Worm (Caenorhabditis elegans): ENCODE data around the gene cnx-1.

Gene cnx-1

DNA sequence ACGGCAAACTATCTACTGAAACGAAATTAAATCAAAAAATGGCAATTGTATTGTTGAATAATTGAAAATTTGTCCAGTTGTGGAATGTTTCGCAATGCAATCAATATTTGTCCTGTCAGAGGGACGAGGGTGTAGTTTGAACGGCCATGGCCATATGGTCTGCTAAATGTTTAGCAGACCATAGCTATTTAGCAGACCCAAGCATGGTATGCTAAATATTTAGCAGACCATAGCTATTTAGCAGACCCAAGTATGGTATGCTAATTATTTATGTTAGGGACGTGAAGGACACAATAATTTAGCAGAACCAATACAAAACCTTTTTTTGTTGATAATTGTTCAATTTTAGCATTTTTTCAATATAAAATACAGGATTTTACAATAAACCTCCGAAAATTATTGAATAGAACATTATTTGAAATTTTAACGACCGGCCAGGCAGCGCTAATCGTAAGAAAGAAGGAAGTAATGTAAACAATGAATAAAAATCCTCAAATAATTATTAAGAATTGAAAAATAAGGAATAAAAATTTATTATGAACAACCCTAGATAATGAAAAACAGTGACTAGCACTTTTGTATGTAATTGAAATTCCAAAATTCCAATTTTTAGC lies 11.8 kb downstream of the cnx-1 start, which contains the start of gene riok-3 (continued):
- TF ChIP-seq Y53F4B.3 (GFP tag; IDR thresholded peaks at IDR 0.05): no peak
- no peak for TF ChIP-seq chd-7 (tag; optimal IDR thresholded peaks at IDR 0.05)
- 0 out of 2 replicates have a peak, but pooled peaks have one; percentile 18 for TF ChIP-seq C06A6.2 (GFP tag; conservative IDR thresholded peaks at IDR 0.05)
- TF ChIP-seq mel-28 (tag; optimal IDR thresholded peaks at IDR 0.05; ENCODE audit: borderline replicate concordance): no peak
- no peak for TF ChIP-seq rec-8 (tag; optimal IDR thresholded peaks at IDR 0.05)
- no peak for TF ChIP-seq unc-130 (GFP tag; optimal IDR thresholded peaks at IDR 0.05)
- TF ChIP-seq ZK185.1 (tag; optimal IDR thresholded peaks at IDR 0.05; ENCODE audit: poor library complexity, severe bottlenecking): peak; percentile 40
- TF ChIP-seq sptf-2 (GFP tag; optimal IDR thresholded peaks at IDR 0.05): no peak
- peak; percentile 11 for TF ChIP-seq lin-40 (tag; optimal IDR thresholded peaks at IDR 0.05)
- no peak for TF ChIP-seq hmg-20 (GFP tag; IDR thresholded peaks at IDR 0.05)
- TF ChIP-seq madf-10 (tag; optimal IDR thresholded peaks at IDR 0.05): no peak
- no peak for TF ChIP-seq him-1 (tag; optimal IDR thresholded peaks at IDR 0.05)
- TF ChIP-seq nfya-1 (tag; optimal IDR thresholded peaks at IDR 0.05; ENCODE audit: borderline replicate concordance, insufficient read depth): no peak
- no peak for TF ChIP-seq madf-8 (GFP tag; conservative IDR thresholded peaks at IDR 0.05)
- TF ChIP-seq Y56A3A.18 (GFP tag; IDR thresholded peaks at IDR 0.05): peak; percentile 10; the same call in 1 of the 2 replicates
- TF ChIP-seq ceh-79 (tag; optimal IDR thresholded peaks at IDR 0.05): no peak
- TF ChIP-seq F57A8.1 (GFP tag; optimal IDR thresholded peaks at IDR 0.05): no peak
- TF ChIP-seq K12H6.12 (tag; optimal IDR thresholded peaks at IDR 0.05): no peak
- no peak for TF ChIP-seq fkh-3 (tag; optimal IDR thresholded peaks at IDR 0.05)
- no peak for TF ChIP-seq F22D6.2 (tag; optimal IDR thresholded peaks at IDR 0.05)
- TF ChIP-seq unc-62 (GFP tag; optimal IDR thresholded peaks at IDR 0.05): no peak
- TF ChIP-seq ztf-28 (GFP tag; IDR thresholded peaks at IDR 0.05): no peak
- no peak for TF ChIP-seq mes-4 (tag; optimal IDR thresholded peaks at IDR 0.05)
- peak; percentile 44 for TF ChIP-seq somi-1 (GFP tag; optimal IDR thresholded peaks at IDR 0.05)
- TF ChIP-seq tlf-1 (GFP tag; optimal IDR thresholded peaks at IDR 0.05): peak; percentile 1
- TF ChIP-seq snpc-4 (GFP tag; optimal IDR thresholded peaks at IDR 0.05): no peak
- no peak for TF ChIP-seq snpc-4 (tag; optimal IDR thresholded peaks at IDR 0.05)
- TF ChIP-seq lin-26 (GFP tag; IDR thresholded peaks at IDR 0.05): 0 out of 2 replicates have a peak, but pooled peaks have one; percentile 25
- no peak for TF ChIP-seq nhr-80 (tag; optimal IDR thresholded peaks at IDR 0.05)
- no peak for TF ChIP-seq F55B11.4 (tag; optimal IDR thresholded peaks at IDR 0.05; ENCODE audit: borderline replicate concordance, insufficient read depth)
- TF ChIP-seq D2030.7 (GFP tag; IDR thresholded peaks at IDR 0.05): no peak
- no peak for TF ChIP-seq zfh-2 (GFP tag; conservative IDR thresholded peaks at IDR 0.05)
- no peak for TF ChIP-seq ceh-58 (GFP tag; IDR thresholded peaks at IDR 0.05)
- TF ChIP-seq K11D2.4 (GFP tag; IDR thresholded peaks at IDR 0.05): peak; percentile 38; the same call in 1 of the 2 replicates
- TF ChIP-seq T07F8.4 (tag; optimal IDR thresholded peaks at IDR 0.05): no peak
- no peak for TF ChIP-seq sea-2 (GFP tag; IDR thresholded peaks at IDR 0.05)
- TF ChIP-seq nhr-27 (tag; optimal IDR thresholded peaks at IDR 0.05): no peak
- TF ChIP-seq ztf-25 (GFP tag; IDR thresholded peaks at IDR 0.05): no peak
- peak; percentile 72 for TF ChIP-seq nfyb-1 (GFP tag; IDR thresholded peaks at IDR 0.05)
- peak; percentile 41 for TF ChIP-seq F57C9.4 (tag; optimal IDR thresholded peaks at IDR 0.05)
- TF ChIP-seq ceh-27 (GFP tag; optimal IDR thresholded peaks at IDR 0.05): no peak
- no peak for TF ChIP-seq snpc-1.3 (tag; optimal IDR thresholded peaks at IDR 0.05; ENCODE audit: insufficient read depth)
- TF ChIP-seq efl-1 (GFP tag; optimal IDR thresholded peaks at IDR 0.05): no peak
- TF ChIP-seq lsl-1 (GFP tag; optimal IDR thresholded peaks at IDR 0.05): no peak
- TF ChIP-seq nhr-120 (GFP tag; IDR thresholded peaks at IDR 0.05): no peak
- TF ChIP-seq rcor-1 (GFP tag; IDR thresholded peaks at IDR 0.05): no peak

Data from whole organism, young adult.